Worm (Caenorhabditis elegans) whole organism, L2 larva: ENCODE data around the gene sli-1.

Experiments used
- aly-2 ChIP-seq: fragments of 150-350 bp; optimal IDR thresholded peaks from 2 replicates; lab custom pipeline; 2014; ENCODE audit warnings: missing biosample characterization, missing genetic modification characterization
- ceh-16 ChIP-seq: fragments of 150-350 bp; optimal IDR thresholded peaks from 2 replicates; lab custom pipeline; 2014; ENCODE audit warnings: missing biosample characterization, missing genetic modification characterization
- nhr-12 ChIP-seq: fragments of 150-350 bp; optimal IDR thresholded peaks from 2 replicates; lab custom pipeline; 2014; ENCODE audit warnings: missing biosample characterization, missing genetic modification characterization
- nhr-77 ChIP-seq: fragments of 150-350 bp; optimal IDR thresholded peaks from 2 replicates; lab custom pipeline; 2014; ENCODE audit warnings: missing biosample characterization, missing genetic modification characterization
- snpc-4 ChIP-seq: fragments of 150-350 bp; optimal IDR thresholded peaks from 2 replicates; lab custom pipeline; 2014; ENCODE audit warnings: missing biosample characterization, missing genetic modification characterization
- unc-62 ChIP-seq: fragments of 150-350 bp; optimal IDR thresholded peaks from 2 replicates; lab custom pipeline; 2014; ENCODE audit warnings: missing biosample characterization, missing genetic modification reagents, missing genetic modification characterization

ce11 chrX:763452-763851 is 37.7 kb upstream of the sli-1 start, which contains the start of gene dyf-11:
- TF ChIP-seq snpc-4 (no peak), aly-2 (tag; lab: Kevin White, UChicago) (no peak), unc-62 (no peak), nhr-77 (tag; lab: Kevin White, UChicago) (no peak), ceh-16 (tag; lab: Kevin White, UChicago) (no peak), nhr-12 (tag; lab: Kevin White, UChicago) (no peak)
